Worm (Caenorhabditis elegans) whole organism, L4 larva: ENCODE data around the gene ocr-4.

Experiments
- F10B5.3 ChIP-seq: sonication (generic microtip); optimal IDR thresholded peaks from 2 replicates; lab custom pipeline; 2016; ENCODE audit warnings: mild to moderate bottlenecking, missing genetic modification characterization, missing compliant biosample characterization
- F26F4.8 ChIP-seq: fragments of 200-800 bp; sonication (Bioruptor generic); conservative IDR thresholded peaks from 2 replicates; pipeline ENCODE4 v1.3.6; 2022; ENCODE audit warnings: missing genetic modification characterization, missing compliant biosample characterization
- F44E2.7 ChIP-seq: fragments of 200-800 bp; sonication (Bioruptor generic); IDR thresholded peaks from 2 replicates; pipeline ENCODE4 v2.1.2; 2022; ENCODE audit warnings: missing genetic modification characterization, missing compliant biosample characterization
- F49E8.2 ChIP-seq: sonication (generic microtip); optimal IDR thresholded peaks from 2 replicates; lab custom pipeline; 2016; ENCODE audit warnings: missing compliant biosample characterization, mild to moderate bottlenecking, missing genetic modification characterization, borderline replicate concordance
- R02D3.7 ChIP-seq: fragments of 150-350 bp; sonication (generic microtip); optimal IDR thresholded peaks from 3 replicates; lab custom pipeline; 2014; ENCODE audit warnings: missing biosample characterization, missing genetic modification characterization
- Y48G9A.11 ChIP-seq: fragments of 200-800 bp; sonication (Bioruptor generic); IDR thresholded peaks from 2 replicates; pipeline ENCODE4 v1.3.6; 2022; ENCODE audit warnings: missing genetic modification reagents, missing genetic modification characterization, missing compliant biosample characterization
- Y5F2A.4 ChIP-seq: fragments of 200-800 bp; sonication (Bioruptor generic); optimal IDR thresholded peaks from 2 replicates; lab custom pipeline; 2018; ENCODE audit warnings: mild to moderate bottlenecking, missing genetic modification characterization, missing compliant biosample characterization
- ZK337.2 ChIP-seq: fragments of 200-800 bp; sonication (Bioruptor generic); IDR thresholded peaks from 2 replicates; pipeline ENCODE4 v1.3.6; 2022; ENCODE audit warnings: missing genetic modification reagents, missing genetic modification characterization, missing compliant biosample characterization
- ZK546.5 ChIP-seq, 2 experiments: sonication (generic microtip); optimal IDR thresholded peaks; 2 replicates each; lab custom pipeline; 2017; ENCODE audit warnings: missing biosample characterization in 2 of 2, missing genetic modification characterization in 2 of 2
- aha-1 ChIP-seq: fragments of 150-350 bp; peaks from one replicate; lab custom pipeline; 2014; ENCODE audit warnings: missing biosample characterization, missing genetic modification characterization
- aly-2 ChIP-seq: sonication (generic microtip); optimal IDR thresholded peaks from 2 replicates; lab custom pipeline; 2018; ENCODE audit warnings: missing biosample characterization, missing genetic modification characterization
- arid-1 ChIP-seq: fragments of 200-800 bp; sonication (Bioruptor generic); conservative IDR thresholded peaks from 2 replicates; pipeline ENCODE4 v1.3.6; 2022; ENCODE audit warnings: missing genetic modification reagents, missing genetic modification characterization, missing compliant biosample characterization
- attf-4 ChIP-seq: sonication (generic microtip); optimal IDR thresholded peaks from 3 replicates; lab custom pipeline; 2017; ENCODE audit warnings: missing biosample characterization, missing genetic modification characterization
- cey-2 ChIP-seq: sonication (generic microtip); optimal IDR thresholded peaks from 3 replicates; lab custom pipeline; 2017; ENCODE audit warnings: missing genetic modification characterization, mild to moderate bottlenecking, missing compliant biosample characterization, antibody characterized with exemption, borderline replicate concordance; ENCODE audit not compliant: insufficient read depth
- daf-16 ChIP-seq, 3 experiments: sonication (generic microtip); optimal IDR thresholded peaks; 2 replicates each; lab custom pipeline; 2016 to 2017; ENCODE audit warnings: missing genetic modification characterization in 3 of 3, missing genetic modification reagents in 3 of 3, mild to moderate bottlenecking in 2 of 3, missing compliant biosample characterization in 2 of 3, missing biosample characterization in 1 of 3, moderate library complexity in 1 of 3
- dmd-9 ChIP-seq: fragments of 200-800 bp; sonication (Bioruptor generic); IDR thresholded peaks from 2 replicates; pipeline ENCODE4 v1.3.6; 2022; ENCODE audit warnings: missing genetic modification reagents, missing genetic modification characterization, missing compliant biosample characterization
- dve-1 ChIP-seq: sonication (generic microtip); optimal IDR thresholded peaks from 2 replicates; lab custom pipeline; 2017; ENCODE audit warnings: antibody characterized with exemption, mild to moderate bottlenecking, missing genetic modification characterization, missing compliant biosample characterization; ENCODE audit not compliant: insufficient read depth
- hlh-11 ChIP-seq: fragments of 200-800 bp; sonication (Bioruptor generic); optimal IDR thresholded peaks from 2 replicates; lab custom pipeline; 2018; ENCODE audit warnings: mild to moderate bottlenecking, missing genetic modification characterization, missing compliant biosample characterization
- hmg-1.1 ChIP-seq: fragments of 200-800 bp; sonication (Bioruptor generic); IDR thresholded peaks from 2 replicates; pipeline ENCODE4 v1.3.6; 2022; ENCODE audit warnings: missing genetic modification reagents, missing genetic modification characterization, missing compliant biosample characterization
- lin-15B ChIP-seq: fragments of 150-350 bp; sonication (generic microtip); optimal IDR thresholded peaks from 3 replicates; lab custom pipeline; 2014; ENCODE audit warnings: missing biosample characterization, missing genetic modification characterization
- lin-38 ChIP-seq: fragments of 200-800 bp; sonication (Bioruptor generic); IDR thresholded peaks from 2 replicates; pipeline ENCODE4 v1.3.6; 2022; ENCODE audit warnings: missing genetic modification reagents, missing genetic modification characterization, missing compliant biosample characterization
- lin-39 ChIP-seq: fragments of 150-350 bp; optimal IDR thresholded peaks from 2 replicates; lab custom pipeline; 2014; ENCODE audit warnings: missing biosample characterization, missing genetic modification reagents, missing genetic modification characterization
- lsy-2 ChIP-seq, 2 experiments: fragments of 150-350 bp in 1 of 2; sonication (generic microtip) in 1 of 2; optimal IDR thresholded peaks; 2 replicates each; lab custom pipeline; 2014 to 2017; ENCODE audit warnings: missing biosample characterization in 2 of 2, missing genetic modification characterization in 2 of 2
- mep-1 ChIP-seq: fragments of 150-350 bp; sonication (generic microtip); optimal IDR thresholded peaks from 3 replicates; lab custom pipeline; 2014; ENCODE audit warnings: missing biosample characterization, missing genetic modification characterization
- nhr-10 ChIP-seq: fragments of 150-350 bp; optimal IDR thresholded peaks from 2 replicates; lab custom pipeline; 2014; ENCODE audit warnings: missing biosample characterization, missing genetic modification characterization
- nhr-11 ChIP-seq: fragments of 150-350 bp; optimal IDR thresholded peaks from 2 replicates; lab custom pipeline; 2014; ENCODE audit warnings: missing biosample characterization, missing genetic modification characterization
- nhr-28 ChIP-seq: fragments of 150-350 bp; optimal IDR thresholded peaks from 2 replicates; lab custom pipeline; 2014; ENCODE audit warnings: missing biosample characterization, missing genetic modification characterization
- nhr-48 ChIP-seq: sonication (generic microtip); optimal IDR thresholded peaks from 2 replicates; lab custom pipeline; 2016; ENCODE audit warnings: mild to moderate bottlenecking, missing genetic modification characterization, missing compliant biosample characterization
- nhr-76 ChIP-seq: fragments of 150-350 bp; optimal IDR thresholded peaks from 2 replicates; lab custom pipeline; 2014; ENCODE audit warnings: missing biosample characterization, missing genetic modification characterization
- pha-4 ChIP-seq, 2 experiments: fragments of 150-350 bp in 1 of 2; fragments of 200-800 bp in 1 of 2; sonication (Bioruptor generic) in 1 of 2; IDR thresholded peaks in 1 of 2; optimal IDR thresholded peaks in 1 of 2; 2 replicates each; pipeline versions ENCODE4 v1.3.6 to Lab custom; 2014 to 2022; ENCODE audit warnings: missing genetic modification characterization in 2 of 2, missing genetic modification reagents in 2 of 2, missing biosample characterization in 1 of 2, missing compliant biosample characterization in 1 of 2
- php-3 ChIP-seq: fragments of 200-800 bp; sonication (Bioruptor generic); IDR thresholded peaks from 2 replicates; pipeline ENCODE4 v1.3.6; 2022; ENCODE audit warnings: missing genetic modification reagents, missing genetic modification characterization, missing compliant biosample characterization
- pqm-1 ChIP-seq: sonication (generic microtip); optimal IDR thresholded peaks from 2 replicates; lab custom pipeline; 2017; ENCODE audit warnings: missing biosample characterization, missing genetic modification characterization
- rbr-2 ChIP-seq: sonication (generic microtip); optimal IDR thresholded peaks from 2 replicates; lab custom pipeline; 2016; ENCODE audit warnings: missing genotype, missing genetic modification characterization, missing compliant biosample characterization
- saeg-2 ChIP-seq: fragments of 200-800 bp; sonication (Bioruptor generic); IDR thresholded peaks from 2 replicates; pipeline ENCODE4 v1.3.6; 2022; ENCODE audit warnings: missing genetic modification reagents, missing genetic modification characterization, missing compliant biosample characterization
- snpc-1.2 ChIP-seq: fragments of 200-800 bp; sonication (Bioruptor generic); IDR thresholded peaks from 2 replicates; pipeline ENCODE4 v1.3.6; 2022; ENCODE audit warnings: missing genetic modification reagents, missing genetic modification characterization, missing compliant biosample characterization
- tra-1 ChIP-seq: fragments of 200-800 bp; sonication (Bioruptor generic); IDR thresholded peaks from 2 replicates; pipeline ENCODE4 v1.3.6; 2022; ENCODE audit warnings: missing genetic modification reagents, missing genetic modification characterization, missing compliant biosample characterization
- unc-130 ChIP-seq: sonication (generic microtip); optimal IDR thresholded peaks from 2 replicates; lab custom pipeline; 2016; ENCODE audit warnings: missing genetic modification reagents, missing genetic modification characterization, missing compliant biosample characterization
- unc-39 ChIP-seq: sonication (generic microtip); optimal IDR thresholded peaks from 2 replicates; lab custom pipeline; 2017; ENCODE audit warnings: missing biosample characterization, missing genetic modification characterization
- unc-62 ChIP-seq, 3 experiments: fragments of 150-350 bp in 1 of 3; sonication (generic microtip); optimal IDR thresholded peaks in 2 of 3; peaks in 1 of 3; 1 replicate in 1 of 3; 2 replicates in 2 of 3; lab custom pipeline; 2014 to 2017; ENCODE audit warnings: missing biosample characterization in 3 of 3, missing genetic modification characterization in 3 of 3, missing genetic modification reagents in 3 of 3, missing genotype in 1 of 3
- zfp-3 ChIP-seq: fragments of 200-800 bp; sonication (Bioruptor generic); conservative IDR thresholded peaks from 2 replicates; pipeline ENCODE4 v1.3.6; 2022; ENCODE audit warnings: missing genetic modification reagents, missing genetic modification characterization, missing compliant biosample characterization
- ztf-11 ChIP-seq: fragments of 150-350 bp; optimal IDR thresholded peaks from 2 replicates; lab custom pipeline; 2014; ENCODE audit warnings: missing biosample characterization, missing genetic modification characterization
- ztf-7 ChIP-seq: fragments of 150-350 bp; optimal IDR thresholded peaks from 2 replicates; lab custom pipeline; 2014; ENCODE audit warnings: missing biosample characterization, missing genetic modification characterization

The ocr-4 gene

ce11 chrIV:7313962-7314361, 18.6 kb downstream of the ocr-4 start (continued):
- TF ChIP-seq daf-16 (GFP tag; optimal IDR thresholded peaks at IDR 0.05; lab: Kevin White, UChicago): peak in 1 of 2 experiments; percentile 29
- TF ChIP-seq daf-16 (tag; optimal IDR thresholded peaks at IDR 0.05; lab: Kevin White, UChicago): peak; percentile 80
- no peak for TF ChIP-seq lin-15B (tag; lab: Kevin White, UChicago)
- TF ChIP-seq unc-39: no peak
- no peak for TF ChIP-seq F10B5.3 (tag; lab: Kevin White, UChicago)
- no peak for TF ChIP-seq F49E8.2 (tag; lab: Kevin White, UChicago)
- 0 out of 2 replicates have a peak, but pooled peaks have one; percentile 40 for TF ChIP-seq snpc-1.2 (GFP tag; lab: Robert Waterston, UW)
- TF ChIP-seq lin-39: no peak
- TF ChIP-seq ztf-7: peak; percentile 7
- TF ChIP-seq nhr-76 (tag; lab: Kevin White, UChicago): no peak
- TF ChIP-seq ztf-11 (tag; lab: Kevin White, UChicago): no peak
- TF ChIP-seq nhr-28 (tag; lab: Kevin White, UChicago): peak; percentile 35
- TF ChIP-seq nhr-11 (tag; lab: Kevin White, UChicago): peak; percentile 6
- TF ChIP-seq lin-38 (GFP tag; lab: Robert Waterston, UW): peak; percentile 57
- peak; percentile 82 for TF ChIP-seq dve-1 (tag; lab: Kevin White, UChicago)
- TF ChIP-seq attf-4 (tag; lab: Kevin White, UChicago): no peak
- no peak for TF ChIP-seq arid-1
- no peak for TF ChIP-seq saeg-2 (GFP tag; lab: Robert Waterston, UW)
- no peak for TF ChIP-seq php-3 (GFP tag; lab: Robert Waterston, UW)
- TF ChIP-seq lsy-2 (tag; optimal IDR thresholded peaks at IDR 0.05; lab: Kevin White, UChicago): peak in 1 of 2 experiments; percentile 79
- no peak for TF ChIP-seq nhr-10
- TF ChIP-seq aly-2: no peak
- peak; percentile 42 for TF ChIP-seq rbr-2
- no peak for TF ChIP-seq ZK546.5 (tag; optimal IDR thresholded peaks at IDR 0.05; lab: Kevin White, UChicago)
- peak; percentile 2 for TF ChIP-seq pqm-1 (tag; lab: Kevin White, UChicago)
- TF ChIP-seq hlh-11 (tag; lab: Kevin White, UChicago): peak; percentile 68
- TF ChIP-seq mep-1 (tag; lab: Kevin White, UChicago): peak; percentile 77
- TF ChIP-seq F26F4.8 (GFP tag; lab: Robert Waterston, UW): no peak
- TF ChIP-seq unc-130 (GFP tag; lab: Kevin White, UChicago): peak; percentile 30
- TF ChIP-seq tra-1 (GFP tag; lab: Robert Waterston, UW): no peak
- no peak for TF ChIP-seq nhr-48 (tag; lab: Kevin White, UChicago)

ce11 chrIV:7313397-7313910, 19.1 kb downstream of the ocr-4 start, which contains the start of gene rps-8:
rps-8 (minus strand) TSS chrIV:7313860.
- TF ChIP-seq aha-1 (peak; percentile 90), arid-1 (0 out of 2 replicates have a peak, but pooled peaks have one; percentile 3), pha-4 (GFP tag; IDR thresholded peaks at IDR 0.05; lab: Robert Waterston, UW) (no peak), pha-4 (tag; optimal IDR thresholded peaks at IDR 0.05; lab: Kevin White, UChicago) (no peak), cey-2 (tag; lab: Kevin White, UChicago) (no peak), zfp-3 (GFP tag; lab: Robert Waterston, UW) (no peak), pqm-1 (tag; lab: Kevin White, UChicago) (no peak), ZK337.2 (GFP tag; lab: Robert Waterston, UW) (no peak), F44E2.7 (GFP tag; lab: Robert Waterston, UW) (0 out of 2 replicates have a peak, but pooled peaks have one; percentile 23)

ce11 chrIV:7312620-7313194, 19.9 kb downstream of the ocr-4 start:
- TF ChIP-seq R02D3.7: no peak
- TF ChIP-seq pha-4 (GFP tag; IDR thresholded peaks at IDR 0.05; lab: Robert Waterston, UW): no peak
- no peak for TF ChIP-seq pha-4 (tag; optimal IDR thresholded peaks at IDR 0.05; lab: Kevin White, UChicago)
- peak; percentile 73 for TF ChIP-seq snpc-1.2 (GFP tag; lab: Robert Waterston, UW)
- no peak for TF ChIP-seq zfp-3 (GFP tag; lab: Robert Waterston, UW)
- 0 out of 2 replicates have a peak, but pooled peaks have one; percentile 16 for TF ChIP-seq Y48G9A.11 (GFP tag; lab: Robert Waterston, UW)
- TF ChIP-seq dmd-9: no peak
- peak; percentile 74 for TF ChIP-seq aha-1
- peak in 1 of 2 experiments; percentile 52 for TF ChIP-seq unc-62 (GFP tag; optimal IDR thresholded peaks at IDR 0.05 in 1 of 2; lab: Kevin White, UChicago)
- no peak for TF ChIP-seq unc-62 (tag; optimal IDR thresholded peaks at IDR 0.05; lab: Kevin White, UChicago)
- TF ChIP-seq Y5F2A.4 (GFP tag; lab: Kevin White, UChicago): no peak
- no peak for TF ChIP-seq hmg-1.1 (GFP tag; lab: Robert Waterston, UW)
